Worm (Caenorhabditis elegans) whole organism, late embryonic: ENCODE data around the gene F55A11.11.

ENCODE experiments used
- C08G9.2 ChIP-seq: sonication (generic microtip); optimal IDR thresholded peaks from 2 replicates; lab custom pipeline; 2016; ENCODE audit warnings: mild to moderate bottlenecking, missing genetic modification characterization, moderate library complexity, missing compliant biosample characterization
- K02D7.2 ChIP-seq: sonication (generic microtip); optimal IDR thresholded peaks from 2 replicates; lab custom pipeline; 2017; ENCODE audit warnings: mild to moderate bottlenecking, missing genetic modification characterization, missing compliant biosample characterization
- K09A11.1 ChIP-seq: sonication (generic microtip); optimal IDR thresholded peaks from 2 replicates; lab custom pipeline; 2017; ENCODE audit warnings: antibody characterized with exemption, mild to moderate bottlenecking, missing genetic modification characterization, missing compliant biosample characterization; ENCODE audit not compliant: insufficient read depth
- Y22D7AL.16 ChIP-seq: sonication (generic microtip); optimal IDR thresholded peaks from 2 replicates; lab custom pipeline; 2016; ENCODE audit warnings: missing genetic modification characterization, missing compliant biosample characterization
- ama-1 ChIP-seq: fragments of 150-350 bp; optimal IDR thresholded peaks from 2 replicates; lab custom pipeline; 2014
- ceh-2 ChIP-seq: sonication (generic microtip); optimal IDR thresholded peaks from 2 replicates; lab custom pipeline; 2016; ENCODE audit warnings: missing genotype, missing genetic modification characterization, missing compliant biosample characterization
- ceh-22 ChIP-seq: sonication (generic microtip); optimal IDR thresholded peaks from 2 replicates; lab custom pipeline; 2017; ENCODE audit warnings: missing biosample characterization, missing genetic modification characterization
- ceh-24 ChIP-seq: sonication (generic microtip); optimal IDR thresholded peaks from 2 replicates; lab custom pipeline; 2016; ENCODE audit warnings: mild to moderate bottlenecking, missing genetic modification characterization, missing compliant biosample characterization
- ceh-45 ChIP-seq: fragments of 200-800 bp; sonication (Bioruptor generic); IDR thresholded peaks from 2 replicates; pipeline ENCODE4 v1.3.6; 2022; ENCODE audit warnings: missing genetic modification reagents, missing genetic modification characterization, missing compliant biosample characterization
- ceh-6 ChIP-seq: fragments of 200-800 bp; sonication (Bioruptor generic); optimal IDR thresholded peaks from 2 replicates; lab custom pipeline; 2018; ENCODE audit warnings: mild to moderate bottlenecking, missing genetic modification characterization, missing compliant biosample characterization
- che-1 ChIP-seq: sonication (generic microtip); optimal IDR thresholded peaks from 2 replicates; lab custom pipeline; 2016; ENCODE audit warnings: mild to moderate bottlenecking, missing genetic modification characterization, missing compliant biosample characterization
- dve-1 ChIP-seq: sonication (generic microtip); optimal IDR thresholded peaks from 2 replicates; lab custom pipeline; 2017; ENCODE audit warnings: antibody characterized with exemption, mild to moderate bottlenecking, missing genetic modification characterization, missing compliant biosample characterization
- elt-2 ChIP-seq: sonication (generic microtip); optimal IDR thresholded peaks from 2 replicates; lab custom pipeline; 2016; ENCODE audit warnings: missing genetic modification reagents, missing genetic modification characterization, missing compliant biosample characterization
- fkh-10 ChIP-seq: fragments of 150-350 bp; optimal IDR thresholded peaks from 2 replicates; lab custom pipeline; 2014; ENCODE audit warnings: missing biosample characterization, missing genetic modification reagents, missing genetic modification characterization
- gmeb-2 ChIP-seq: sonication (generic microtip); optimal IDR thresholded peaks from 2 replicates; lab custom pipeline; 2016; ENCODE audit warnings: missing genetic modification characterization, inconsistent platforms, missing compliant biosample characterization
- hlh-13 ChIP-seq: fragments of 200-800 bp; sonication (Bioruptor generic); optimal IDR thresholded peaks from 2 replicates; lab custom pipeline; 2018; ENCODE audit warnings: mild to moderate bottlenecking, missing genetic modification characterization, missing compliant biosample characterization
- hlh-15 ChIP-seq: sonication (generic microtip); optimal IDR thresholded peaks from 2 replicates; lab custom pipeline; 2016; ENCODE audit warnings: missing genetic modification characterization, missing compliant biosample characterization
- hlh-30 ChIP-seq: sonication (generic microtip); optimal IDR thresholded peaks from 2 replicates; lab custom pipeline; 2017; ENCODE audit warnings: antibody characterized with exemption, missing genetic modification characterization, missing compliant biosample characterization; ENCODE audit not compliant: insufficient read depth
- hlh-6 ChIP-seq: sonication (generic microtip); optimal IDR thresholded peaks from 2 replicates; lab custom pipeline; 2016; ENCODE audit warnings: missing genotype, missing genetic modification characterization, missing compliant biosample characterization
- hlh-8 ChIP-seq: sonication (generic microtip); optimal IDR thresholded peaks from 2 replicates; lab custom pipeline; 2016; ENCODE audit warnings: missing genotype, missing genetic modification characterization, missing compliant biosample characterization
- lim-6 ChIP-seq: sonication (generic microtip); optimal IDR thresholded peaks from 2 replicates; lab custom pipeline; 2016; ENCODE audit warnings: missing genetic modification characterization, missing compliant biosample characterization
- madf-2 ChIP-seq: sonication (generic microtip); optimal IDR thresholded peaks from 2 replicates; lab custom pipeline; 2017; ENCODE audit warnings: missing genetic modification characterization, missing compliant biosample characterization
- nfya-1 ChIP-seq: sonication (generic microtip); optimal IDR thresholded peaks from 2 replicates; lab custom pipeline; 2017; ENCODE audit warnings: missing genetic modification characterization, mild to moderate bottlenecking, missing compliant biosample characterization, antibody characterized with exemption, moderate library complexity
- nhr-11 ChIP-seq: fragments of 150-350 bp; optimal IDR thresholded peaks from 2 replicates; lab custom pipeline; 2014; ENCODE audit warnings: missing biosample characterization, missing genetic modification characterization
- nhr-232 ChIP-seq: sonication (generic microtip); optimal IDR thresholded peaks from 2 replicates; lab custom pipeline; 2016; ENCODE audit warnings: missing genetic modification characterization, missing compliant biosample characterization
- odd-2 ChIP-seq: sonication (generic microtip); optimal IDR thresholded peaks from 2 replicates; lab custom pipeline; 2017; ENCODE audit warnings: antibody characterized with exemption, mild to moderate bottlenecking, missing genetic modification characterization, missing compliant biosample characterization
- pax-1 ChIP-seq: fragments of 150-350 bp; optimal IDR thresholded peaks from 2 replicates; lab custom pipeline; 2014; ENCODE audit warnings: missing biosample characterization, missing genetic modification characterization
- pha-4 ChIP-seq: fragments of 150-350 bp; optimal IDR thresholded peaks from 2 replicates; lab custom pipeline; 2018; ENCODE audit warnings: missing biosample characterization, missing genetic modification reagents, missing genetic modification characterization
- ref-2 ChIP-seq: sonication (generic microtip); optimal IDR thresholded peaks from 2 replicates; lab custom pipeline; 2016; ENCODE audit warnings: missing genetic modification characterization, missing compliant biosample characterization
- rnt-1 ChIP-seq: sonication (generic microtip); optimal IDR thresholded peaks from 2 replicates; lab custom pipeline; 2016; ENCODE audit warnings: missing genetic modification characterization, missing compliant biosample characterization
- sox-2 ChIP-seq: fragments of 200-800 bp; sonication (Bioruptor generic); IDR thresholded peaks from 2 replicates; pipeline ENCODE4 v1.3.6; 2022; ENCODE audit warnings: missing genetic modification reagents, missing genetic modification characterization, missing compliant biosample characterization
- tbx-2 ChIP-seq: sonication (generic microtip); optimal IDR thresholded peaks from 2 replicates; lab custom pipeline; 2016; ENCODE audit warnings: missing genetic modification characterization, missing compliant biosample characterization
- unc-42 ChIP-seq: sonication (generic microtip); optimal IDR thresholded peaks from 2 replicates; lab custom pipeline; 2016; ENCODE audit warnings: missing genotype, missing genetic modification characterization, missing compliant biosample characterization
- unc-86 ChIP-seq: sonication (generic microtip); optimal IDR thresholded peaks from 2 replicates; lab custom pipeline; 2016; ENCODE audit warnings: missing genetic modification characterization, missing compliant biosample characterization
- zip-5 ChIP-seq: sonication (generic microtip); optimal IDR thresholded peaks from 2 replicates; lab custom pipeline; 2016; ENCODE audit warnings: missing genetic modification characterization, missing compliant biosample characterization

Gene F55A11.11

DNA sequence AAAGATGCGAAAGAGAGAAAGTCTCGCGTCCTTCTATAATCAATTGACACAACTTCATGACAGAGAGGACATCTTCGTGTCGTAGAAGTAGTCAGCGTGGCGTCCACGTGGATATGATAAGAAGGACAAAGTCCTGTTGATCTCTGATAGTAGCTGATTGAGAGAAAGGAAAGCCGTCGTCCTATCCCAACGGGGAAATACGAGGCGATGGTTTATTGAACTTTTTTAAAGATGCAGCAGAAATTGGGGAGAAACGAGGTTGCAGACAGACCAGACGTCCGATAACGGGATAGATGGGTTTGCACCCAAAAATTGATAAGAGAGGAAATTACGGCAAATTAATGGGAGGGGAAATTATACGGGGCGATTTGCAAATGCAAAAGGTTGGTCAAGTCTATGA is 19.6 kb downstream of the F55A11.11 start:
- TF ChIP-seq elt-2 (tag; lab: Kevin White, UChicago) (no peak), gmeb-2 (no peak), che-1 (tag; lab: Kevin White, UChicago) (no peak), ceh-24 (tag; lab: Kevin White, UChicago) (no peak), pax-1 (tag; lab: Kevin White, UChicago) (no peak), K02D7.2 (tag; lab: Kevin White, UChicago) (no peak), tbx-2 (tag; lab: Kevin White, UChicago) (no peak)
- TF ChIP-seq, all 69 proteins: peak for 0

- TF ChIP-seq hlh-8 (tag; lab: Kevin White, UChicago): no peak
- TF ChIP-seq hlh-6 (tag; lab: Kevin White, UChicago): no peak
- no peak for TF ChIP-seq K02D7.2 (tag; lab: Kevin White, UChicago)
- no peak for TF ChIP-seq C08G9.2 (tag; lab: Kevin White, UChicago)
- TF ChIP-seq ceh-2 (tag; lab: Kevin White, UChicago): no peak
- TF ChIP-seq lim-6 (tag; lab: Kevin White, UChicago): no peak
- no peak for TF ChIP-seq hlh-15 (tag; lab: Kevin White, UChicago)
- no peak for TF ChIP-seq unc-86 (tag; lab: Kevin White, UChicago)
- no peak for TF ChIP-seq odd-2 (tag; lab: Kevin White, UChicago)
- TF ChIP-seq ref-2 (tag; lab: Kevin White, UChicago): no peak
- no peak for TF ChIP-seq Y22D7AL.16 (tag; lab: Kevin White, UChicago)
- no peak for TF ChIP-seq dve-1 (tag; lab: Kevin White, UChicago)
- no peak for TF ChIP-seq ceh-22
- TF ChIP-seq hlh-30 (tag; lab: Kevin White, UChicago): no peak
- no peak for TF ChIP-seq elt-2 (tag; lab: Kevin White, UChicago)
Measured at ce11 chrV:11803518-11803994, 20.6 kb downstream of the F55A11.11 start.

ce11 chrV:11809935-11810334 is 27.0 kb downstream of the F55A11.11 start:
- TF ChIP-seq dve-1 (tag; lab: Kevin White, UChicago): no peak
- TF ChIP-seq madf-2: no peak
- no peak for TF ChIP-seq fkh-10 (GFP tag; lab: Kevin White, UChicago)
- TF ChIP-seq ceh-24 (tag; lab: Kevin White, UChicago): no peak
- TF ChIP-seq ceh-45: no peak
- TF ChIP-seq pha-4 (tag; lab: Kevin White, UChicago): no peak
- TF ChIP-seq ceh-6 (GFP tag; lab: Kevin White, UChicago): no peak
- TF ChIP-seq nhr-11 (tag; lab: Kevin White, UChicago): no peak
- no peak for TF ChIP-seq C08G9.2 (tag; lab: Kevin White, UChicago)
- no peak for TF ChIP-seq K09A11.1 (tag; lab: Kevin White, UChicago)

DNA sequence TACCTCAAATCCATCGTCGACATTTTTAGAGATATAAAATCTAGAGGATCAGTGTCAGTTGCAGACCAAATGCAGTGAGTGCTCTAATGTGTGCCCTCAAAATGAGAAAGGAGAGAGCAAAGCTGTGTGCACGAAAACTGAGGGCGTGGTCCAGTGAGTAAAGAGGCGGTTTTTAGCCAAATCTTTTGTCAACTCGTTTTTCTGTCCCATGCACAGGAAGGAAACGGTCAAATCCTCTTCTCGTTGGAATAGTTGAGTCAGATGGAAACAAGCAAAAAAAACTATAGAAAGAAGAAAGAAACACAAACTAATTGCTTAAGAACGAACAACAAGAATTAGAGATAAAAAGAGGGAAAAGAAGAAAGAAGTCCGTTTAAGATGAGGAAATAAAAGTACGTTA is 29.0 kb downstream of the F55A11.11 start, which contains the start of gene D2023.3:
TSS of gene D2023.3 (minus strand) at position 101 of the 400 bp plus-strand sequence.
- TF ChIP-seq tbx-2 (tag; lab: Kevin White, UChicago) (no peak), nhr-232 (tag; lab: Kevin White, UChicago) (no peak), ceh-2 (tag; lab: Kevin White, UChicago) (no peak), unc-42 (no peak), pax-1 (tag; lab: Kevin White, UChicago) (no peak), sox-2 (GFP tag; lab: Robert Waterston, UW) (no peak), zip-5 (tag; lab: Kevin White, UChicago) (no peak), ama-1 (lab: Kevin White, UChicago) (no peak), rnt-1 (no peak), hlh-13 (no peak)

DNA sequence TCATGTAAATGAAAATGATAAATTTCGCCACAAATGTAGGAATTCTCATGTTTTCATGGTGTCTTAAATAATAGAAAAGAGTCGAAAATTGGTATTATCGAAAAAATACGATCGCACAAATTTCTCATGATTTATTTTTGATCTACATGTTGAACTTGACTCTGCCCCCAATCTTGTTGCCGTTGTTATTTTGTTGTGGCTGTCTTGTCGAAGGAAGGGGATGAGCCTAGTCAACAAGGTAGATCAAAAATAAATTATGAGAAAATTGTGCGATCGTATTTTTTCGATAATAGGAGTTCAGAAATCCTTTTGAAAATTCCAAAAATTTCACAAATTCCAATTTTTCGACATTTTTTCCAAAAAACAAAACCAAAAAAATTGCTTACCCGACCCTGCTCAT is 32.6 kb downstream of the F55A11.11 start:
- TF ChIP-seq nfya-1 (tag; lab: Kevin White, UChicago): no peak
